Worm (Caenorhabditis elegans) whole organism, mixed stage, embryonic: ENCODE data around the gene clec-71.

ENCODE experiments used
- elt-3 ChIP-seq: fragments of 150-350 bp; optimal IDR thresholded peaks from 2 replicates; lab custom pipeline; 2014; ENCODE audit warnings: missing biosample characterization, missing genetic modification characterization
- lsy-2 ChIP-seq: fragments of 150-350 bp; optimal IDR thresholded peaks from 2 replicates; lab custom pipeline; 2014; ENCODE audit warnings: missing biosample characterization, missing genetic modification characterization
- pha-4 ChIP-seq: fragments of 150-350 bp; optimal IDR thresholded peaks from 2 replicates; lab custom pipeline; 2018; ENCODE audit warnings: missing biosample characterization, missing genetic modification reagents, missing genetic modification characterization
- snpc-4 ChIP-seq: fragments of 150-350 bp; optimal IDR thresholded peaks from 2 replicates; lab custom pipeline; 2014; ENCODE audit warnings: missing biosample characterization, missing genetic modification characterization
- unc-62 ChIP-seq: fragments of 150-350 bp; optimal IDR thresholded peaks from 2 replicates; lab custom pipeline; 2014; ENCODE audit warnings: missing biosample characterization, missing genetic modification reagents, missing genetic modification characterization

DNA sequence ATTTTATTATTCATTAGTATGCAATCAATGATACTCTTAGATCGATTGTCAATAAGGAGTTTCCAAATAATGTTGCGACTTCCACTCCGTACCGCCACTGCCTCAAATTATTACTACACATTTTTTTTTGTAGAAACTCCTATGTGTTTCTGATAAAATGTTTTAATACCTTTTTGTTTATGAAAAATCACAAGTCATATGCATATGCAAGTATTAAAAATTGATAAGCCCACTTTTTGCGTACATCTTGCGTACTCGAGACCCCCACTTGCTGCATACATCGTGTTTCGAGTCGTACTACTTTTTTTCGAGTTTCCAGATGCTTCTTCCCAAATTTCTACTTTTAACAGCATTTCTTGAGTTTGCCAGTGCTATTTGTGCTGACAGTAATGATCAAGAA, 27.8 kb downstream of the clec-71 start, which contains the start of gene clec-76:
- TF ChIP-seq snpc-4 (tag; lab: Kevin White, UChicago) = no peak
- TF ChIP-seq elt-3 = no peak
- TF ChIP-seq pha-4 (tag; lab: Kevin White, UChicago) = no peak
- TF ChIP-seq unc-62 (GFP tag; lab: Kevin White, UChicago) = no peak
- TF ChIP-seq lsy-2 (tag; lab: Kevin White, UChicago) = no peak
